Worm (Caenorhabditis elegans): Measurements from ENCODE around the gene ZK816.3.
A peak's percentile ranks its signal among the peaks of the same experiment; 100 is the strongest.

The ZK816.3 gene

DNA sequence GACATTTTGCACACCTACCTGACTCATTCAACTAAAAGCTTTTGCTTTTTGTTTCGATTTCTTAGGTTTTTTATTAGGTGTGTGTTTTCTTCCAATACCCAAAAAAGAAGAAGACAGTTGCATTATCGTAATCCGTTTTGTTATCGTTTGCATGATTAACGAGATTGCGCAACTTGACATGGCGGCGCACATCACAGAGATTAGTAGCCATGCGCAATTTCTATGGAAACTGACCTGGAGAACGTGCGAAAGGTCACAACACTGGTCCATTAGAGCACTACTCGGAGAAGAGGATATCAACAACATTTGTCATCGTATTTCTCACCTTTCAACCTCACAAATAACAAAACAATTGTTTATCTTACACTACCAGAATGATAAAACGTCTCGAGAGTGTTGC lies 31.4 kb upstream of the ZK816.3 start:
- no peak for TF ChIP-seq snpc-4 (tag; optimal IDR thresholded peaks at IDR 0.05)
- no peak for TF ChIP-seq ztf-4 (tag; optimal IDR thresholded peaks at IDR 0.05)
- no peak for TF ChIP-seq aly-2 (tag; optimal IDR thresholded peaks at IDR 0.05)
- TF ChIP-seq peb-1 (tag; optimal IDR thresholded peaks at IDR 0.05) = no peak
- no peak for TF ChIP-seq skn-1 (tag; optimal IDR thresholded peaks at IDR 0.05)
- TF ChIP-seq ceh-16 (tag; optimal IDR thresholded peaks at IDR 0.05) = no peak
- TF ChIP-seq nhr-10 (tag; optimal IDR thresholded peaks at IDR 0.05) = no peak
- TF ChIP-seq sma-9 (GFP tag; optimal IDR thresholded peaks at IDR 0.05) = no peak
- TF ChIP-seq sma-9 (tag; optimal IDR thresholded peaks at IDR 0.05) = no peak

DNA sequence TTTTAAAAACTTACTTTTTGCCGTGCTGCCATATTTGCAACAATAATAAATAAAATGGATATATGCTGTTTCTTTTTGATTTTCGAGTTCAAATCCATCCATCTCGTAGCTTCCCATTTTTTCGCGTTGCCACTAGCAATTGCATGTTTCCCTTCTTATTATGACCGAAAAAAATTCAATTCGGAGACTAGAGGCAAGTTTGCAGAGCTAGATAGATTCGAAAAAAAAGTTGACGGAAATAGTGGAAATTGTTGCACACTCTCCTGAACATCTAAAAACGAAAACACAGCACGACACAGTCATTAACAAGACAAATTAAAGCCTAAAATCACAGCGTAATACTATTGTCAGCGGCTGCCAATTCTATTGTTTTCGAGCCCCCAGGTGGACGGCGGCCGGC lies 22.0 kb upstream of the ZK816.3 start, which contains the start of gene F11D5.6:
Gene F11D5.6, minus strand, starts transcription at position 101 of the 400 bp plus-strand sequence.
- TF ChIP-seq nhr-12 (tag; optimal IDR thresholded peaks at IDR 0.05) (no peak), peb-1 (tag; optimal IDR thresholded peaks at IDR 0.05) (no peak), unc-55 (GFP tag; optimal IDR thresholded peaks at IDR 0.05) (no peak), mab-5 (tag; optimal IDR thresholded peaks at IDR 0.05) (no peak), ztf-11 (tag; optimal IDR thresholded peaks at IDR 0.05) (no peak), elt-3 (tag; optimal IDR thresholded peaks at IDR 0.05) (no peak), ceh-16 (tag; optimal IDR thresholded peaks at IDR 0.05) (no peak), fos-1 (tag; optimal IDR thresholded peaks at IDR 0.05) (no peak), sem-4 (tag; optimal IDR thresholded peaks at IDR 0.05) (no peak), ZK546.5 (tag; optimal IDR thresholded peaks at IDR 0.05) (no peak), crh-2 (tag; optimal IDR thresholded peaks at IDR 0.05) (no peak), snpc-4 (tag; optimal IDR thresholded peaks at IDR 0.05) (no peak), nhr-23 (tag; optimal IDR thresholded peaks at IDR 0.05) (no peak), unc-39 (tag; optimal IDR thresholded peaks at IDR 0.05) (no peak), nhr-11 (tag; optimal IDR thresholded peaks at IDR 0.05) (no peak), zag-1 (tag; optimal IDR thresholded peaks at IDR 0.05) (no peak), Y55F3AM.14 (GFP tag; optimal IDR thresholded peaks at IDR 0.05) (no peak), C34F6.9 (tag; optimal IDR thresholded peaks at IDR 0.05) (no peak)

DNA sequence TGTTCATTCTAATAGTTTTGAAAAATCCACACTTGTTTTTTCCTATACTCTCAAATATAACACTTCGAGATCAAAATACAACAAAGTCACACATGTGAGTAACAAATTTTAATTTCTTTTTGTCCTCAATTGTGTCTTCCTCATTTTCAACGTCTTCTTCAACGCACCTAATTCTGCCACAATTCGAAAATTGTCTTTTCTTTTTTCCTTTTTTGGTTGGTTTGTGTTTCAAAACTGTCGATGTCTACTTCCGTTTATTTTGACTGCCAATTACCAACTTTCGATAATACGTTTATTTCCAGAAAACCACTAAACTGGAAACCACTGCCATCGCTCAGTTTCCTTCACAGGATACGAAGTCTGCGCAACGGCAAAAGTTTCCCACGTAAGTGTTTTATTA lies 15.4 kb upstream of the ZK816.3 start, which contains the start of gene F11D5.1:
Gene F11D5.1, plus strand, starts transcription at position 301 of the 400 bp plus-strand sequence.
- no peak for TF ChIP-seq ztf-4 (tag; optimal IDR thresholded peaks at IDR 0.05)
- no peak for TF ChIP-seq blmp-1 (tag; optimal IDR thresholded peaks at IDR 0.05; ENCODE audit: insufficient read depth)
- TF ChIP-seq ZK546.5 (tag; optimal IDR thresholded peaks at IDR 0.05) = no peak
- TF ChIP-seq nhr-23 (tag; optimal IDR thresholded peaks at IDR 0.05) = no peak
- TF ChIP-seq nhr-12 (tag; optimal IDR thresholded peaks at IDR 0.05) = no peak
- no peak for TF ChIP-seq ztf-11 (tag; optimal IDR thresholded peaks at IDR 0.05)
- TF ChIP-seq lsy-2 (tag; optimal IDR thresholded peaks at IDR 0.05) = no peak
- TF ChIP-seq ztf-1 (GFP tag; conservative IDR thresholded peaks at IDR 0.05) = no peak
- TF ChIP-seq unc-39 (tag; optimal IDR thresholded peaks at IDR 0.05) = no peak
- TF ChIP-seq ceh-16 (tag; optimal IDR thresholded peaks at IDR 0.05) = no peak
- no peak for TF ChIP-seq Y55F3AM.14 (GFP tag; optimal IDR thresholded peaks at IDR 0.05)
- no peak for TF ChIP-seq mbf-1 (tag; optimal IDR thresholded peaks at IDR 0.05)
- TF ChIP-seq sem-4 (tag; optimal IDR thresholded peaks at IDR 0.05) = no peak

DNA sequence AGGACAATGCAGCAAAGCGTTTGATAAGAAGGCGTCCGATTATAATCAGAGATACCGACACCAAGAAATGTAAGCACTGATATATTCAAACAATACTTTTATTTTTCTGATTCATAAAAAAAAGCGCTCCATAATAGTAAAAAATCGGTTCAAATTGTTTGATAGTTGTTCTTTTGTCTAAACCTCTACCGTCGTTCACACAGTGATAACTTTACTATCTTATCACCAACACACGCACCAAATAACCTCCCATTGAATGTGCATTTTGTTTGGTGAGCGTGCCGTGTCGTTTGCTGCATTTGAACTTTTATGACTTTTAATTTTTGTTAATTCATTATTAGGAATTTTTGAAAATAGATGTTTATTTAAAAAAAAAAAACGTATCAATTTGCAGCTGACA lies 14.1 kb upstream of the ZK816.3 start:
- TF ChIP-seq sma-9 (GFP tag; optimal IDR thresholded peaks at IDR 0.05) (peak; percentile 29), sma-9 (tag; optimal IDR thresholded peaks at IDR 0.05) (no peak), crh-2 (tag; optimal IDR thresholded peaks at IDR 0.05) (peak; percentile 1), skn-1 (tag; optimal IDR thresholded peaks at IDR 0.05) (peak; percentile 36), F13H6.1 (tag; optimal IDR thresholded peaks at IDR 0.05) (peak; percentile 29), C34F6.9 (tag; optimal IDR thresholded peaks at IDR 0.05) (no peak), fos-1 (tag; optimal IDR thresholded peaks at IDR 0.05) (peak; percentile 90), mab-5 (tag; optimal IDR thresholded peaks at IDR 0.05) (no peak), nhr-12 (tag; optimal IDR thresholded peaks at IDR 0.05) (no peak), zag-1 (tag; optimal IDR thresholded peaks at IDR 0.05) (no peak), ztf-4 (tag; optimal IDR thresholded peaks at IDR 0.05) (no peak), nhr-25 (tag; optimal IDR thresholded peaks at IDR 0.05) (no peak), unc-55 (GFP tag; optimal IDR thresholded peaks at IDR 0.05) (no peak)

DNA sequence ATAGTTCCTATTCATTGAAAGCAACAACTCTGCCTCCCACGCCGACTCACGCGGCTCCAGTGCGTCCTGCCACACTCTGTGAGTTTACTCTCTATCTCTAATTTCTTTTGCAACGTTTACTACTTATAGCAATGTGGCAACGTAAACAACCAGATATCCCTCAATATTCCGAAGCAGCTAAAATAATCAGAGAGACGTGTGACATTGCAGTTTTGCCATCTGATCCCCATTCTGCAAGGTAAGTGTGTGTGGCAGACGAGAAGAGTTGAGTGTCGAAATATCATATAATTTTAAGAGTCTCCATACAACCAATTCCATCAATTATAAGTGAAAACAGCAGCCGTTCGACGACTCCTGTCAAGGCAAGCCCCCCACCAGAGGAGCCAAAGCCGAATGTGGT lies 8.3 kb upstream of the ZK816.3 start:
- TF ChIP-seq lin-11 (tag; optimal IDR thresholded peaks at IDR 0.05) = peak; percentile 13
- peak in 1 of 2 experiments; percentile 6 for TF ChIP-seq lsy-2 (tag; optimal IDR thresholded peaks at IDR 0.05)
- TF ChIP-seq C34F6.9 (tag; optimal IDR thresholded peaks at IDR 0.05) = peak; percentile 36
- TF ChIP-seq nhr-129 (tag; optimal IDR thresholded peaks at IDR 0.05) = peak; percentile 29
- TF ChIP-seq sma-3 (GFP tag; optimal IDR thresholded peaks at IDR 0.05) = no peak
- no peak for TF ChIP-seq nhr-25 (tag; optimal IDR thresholded peaks at IDR 0.05)
